Worm (Caenorhabditis elegans) whole organism, mixed stage, embryonic: ENCODE results near the gene F47B10.8.

ENCODE experiments used
- M03D4.4 ChIP-seq: sonication (generic microtip); optimal IDR thresholded peaks from 2 replicates; lab custom pipeline; 2017; ENCODE audit warnings: mild to moderate bottlenecking, missing genetic modification characterization, missing compliant biosample characterization
- ces-1 ChIP-seq: fragments of 150-350 bp; optimal IDR thresholded peaks from 2 replicates; lab custom pipeline; 2014; ENCODE audit warnings: missing biosample characterization, missing genetic modification reagents, missing genetic modification characterization
- elt-3 ChIP-seq: fragments of 150-350 bp; optimal IDR thresholded peaks from 2 replicates; lab custom pipeline; 2014; ENCODE audit warnings: missing biosample characterization, missing genetic modification characterization
- flh-1 ChIP-seq: fragments of 200-800 bp; sonication (Bioruptor generic); optimal IDR thresholded peaks from 2 replicates; lab custom pipeline; 2018; ENCODE audit warnings: mild to moderate bottlenecking, missing genetic modification characterization, moderate library complexity, missing compliant biosample characterization
- lin-13 ChIP-seq: fragments of 150-350 bp; optimal IDR thresholded peaks from 2 replicates; lab custom pipeline; 2014; ENCODE audit warnings: missing biosample characterization, missing genetic modification characterization
- lsy-2 ChIP-seq: fragments of 150-350 bp; optimal IDR thresholded peaks from 2 replicates; lab custom pipeline; 2014; ENCODE audit warnings: missing biosample characterization, missing genetic modification characterization
- nhr-237 ChIP-seq: fragments of 150-350 bp; optimal IDR thresholded peaks from 2 replicates; lab custom pipeline; 2014; ENCODE audit warnings: missing biosample characterization, missing genetic modification characterization
- nhr-28 ChIP-seq: fragments of 150-350 bp; optimal IDR thresholded peaks from 2 replicates; lab custom pipeline; 2014; ENCODE audit warnings: missing biosample characterization, missing genetic modification characterization
- nhr-76 ChIP-seq: sonication (generic microtip); optimal IDR thresholded peaks from 2 replicates; lab custom pipeline; 2017; ENCODE audit warnings: missing biosample characterization, missing genetic modification characterization
- pha-4 ChIP-seq: fragments of 150-350 bp; optimal IDR thresholded peaks from 2 replicates; lab custom pipeline; 2018; ENCODE audit warnings: missing biosample characterization, missing genetic modification reagents, missing genetic modification characterization
- snpc-4 ChIP-seq: fragments of 150-350 bp; optimal IDR thresholded peaks from 2 replicates; lab custom pipeline; 2014; ENCODE audit warnings: missing biosample characterization, missing genetic modification characterization
- unc-62 ChIP-seq: fragments of 150-350 bp; optimal IDR thresholded peaks from 2 replicates; lab custom pipeline; 2014; ENCODE audit warnings: missing biosample characterization, missing genetic modification reagents, missing genetic modification characterization
- ztf-11 ChIP-seq: fragments of 150-350 bp; optimal IDR thresholded peaks from 2 replicates; lab custom pipeline; 2014; ENCODE audit warnings: missing biosample characterization, missing genetic modification characterization

DNA sequence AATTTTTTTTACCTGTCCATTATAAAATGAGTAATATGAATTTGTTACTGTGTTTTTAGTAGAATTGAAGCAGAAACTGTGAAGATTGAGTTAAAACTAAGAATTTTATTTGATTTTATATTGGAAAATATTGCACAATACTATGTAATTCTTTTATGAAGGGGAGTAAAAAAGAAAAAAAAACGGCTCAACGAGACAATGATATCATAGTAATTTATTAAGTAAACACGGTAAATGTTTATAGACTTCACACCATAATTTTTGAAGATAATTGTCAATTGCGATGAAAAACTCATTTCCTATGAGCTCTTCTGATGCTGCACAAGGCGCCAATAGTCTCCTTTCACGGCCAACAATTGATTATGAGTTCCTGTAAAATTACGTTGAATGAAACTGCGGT is 51.4 kb downstream of the F47B10.8 start, which contains the start of gene pgp-5:
- TF ChIP-seq elt-3 (tag; lab: Kevin White, UChicago): no peak
- no peak for TF ChIP-seq nhr-237 (tag; lab: Kevin White, UChicago)
- TF ChIP-seq ztf-11 (tag; lab: Kevin White, UChicago): no peak
- TF ChIP-seq M03D4.4 (tag; lab: Kevin White, UChicago): no peak
- TF ChIP-seq lin-13 (tag; lab: Kevin White, UChicago): no peak
- TF ChIP-seq lsy-2 (tag; lab: Kevin White, UChicago): no peak
- no peak for TF ChIP-seq nhr-76
- no peak for TF ChIP-seq unc-62 (GFP tag; lab: Kevin White, UChicago)
- no peak for TF ChIP-seq nhr-28 (tag; lab: Kevin White, UChicago)
- no peak for TF ChIP-seq snpc-4 (tag; lab: Kevin White, UChicago)
- TF ChIP-seq pha-4 (tag; lab: Kevin White, UChicago): no peak
- no peak for TF ChIP-seq ces-1
- TF ChIP-seq flh-1 (GFP tag; lab: Kevin White, UChicago): no peak
